Worm (Caenorhabditis elegans): ENCODE measurements around the gene clec-247.

Gene clec-247

ce11 chrV:18253494-18253893, 29.2 kb upstream of the clec-247 start, which contains the start of gene R10E8.2:
R10E8.2 (plus strand) TSS chrV:18253794.
- TF ChIP-seq nhr-41 (GFP tag; IDR thresholded peaks at IDR 0.05) (no peak), unc-39 (tag; optimal IDR thresholded peaks at IDR 0.05) (no peak), pqm-1 (tag; optimal IDR thresholded peaks at IDR 0.05) (no peak), F10B5.3 (tag; optimal IDR thresholded peaks at IDR 0.05) (no peak), tag-97 (GFP tag; IDR thresholded peaks at IDR 0.05) (no peak), lin-1 (GFP tag; IDR thresholded peaks at IDR 0.05) (no peak), pha-4 (GFP tag; IDR thresholded peaks at IDR 0.05) (no peak), pha-4 (tag; optimal IDR thresholded peaks at IDR 0.05) (no peak), madf-5 (GFP tag; IDR thresholded peaks at IDR 0.05) (no peak), madf-9 (GFP tag; conservative IDR thresholded peaks at IDR 0.05) (no peak), mep-1 (tag; optimal IDR thresholded peaks at IDR 0.05) (no peak), R02D3.7 (tag; optimal IDR thresholded peaks at IDR 0.05) (no peak), hmg-1.1 (GFP tag; IDR thresholded peaks at IDR 0.05) (no peak), nhr-10 (tag; optimal IDR thresholded peaks at IDR 0.05) (no peak), lin-29 (GFP tag; IDR thresholded peaks at IDR 0.05) (no peak), ceh-20 (GFP tag; IDR thresholded peaks at IDR 0.05) (no peak), snpc-4 (tag; optimal IDR thresholded peaks at IDR 0.05) (no peak)

- TF ChIP-seq ceh-20 (GFP tag; IDR thresholded peaks at IDR 0.05) (no peak), nhr-102 (tag; optimal IDR thresholded peaks at IDR 0.05) (no peak), mes-2 (tag; optimal IDR thresholded peaks at IDR 0.05; ENCODE audit: poor library complexity, severe bottlenecking) (no peak), daf-16 (GFP tag; optimal IDR thresholded peaks at IDR 0.05) (no peak), daf-16 (tag; optimal IDR thresholded peaks at IDR 0.05) (no peak), Y75B8A.6 (GFP tag; IDR thresholded peaks at IDR 0.05) (no peak), lin-38 (GFP tag; IDR thresholded peaks at IDR 0.05) (no peak), aha-1 (tag) (no peak), snpc-1.2 (GFP tag; IDR thresholded peaks at IDR 0.05) (no peak), egl-27 (tag; optimal IDR thresholded peaks at IDR 0.05) (no peak)
These were observed 28.2 kb upstream of the clec-247 start, which contains the start of gene R10E8.5 for ce11 chrV:18254483-18254882. R10E8.5 (plus strand) TSS chrV:18254783.

- no peak for TF ChIP-seq lir-3 (tag; optimal IDR thresholded peaks at IDR 0.05)
- TF ChIP-seq aha-1 (tag) = peak; percentile 91
These were observed 17.2 kb upstream of the clec-247 start for ce11 chrV:18265514-18265913.

- TF ChIP-seq dmd-8 (GFP tag; IDR thresholded peaks at IDR 0.05) (no peak), lsy-2 (tag; optimal IDR thresholded peaks at IDR 0.05) (no peak), cey-2 (tag; optimal IDR thresholded peaks at IDR 0.05; ENCODE audit: borderline replicate concordance, insufficient read depth) (no peak), F49E8.2 (tag; optimal IDR thresholded peaks at IDR 0.05; ENCODE audit: borderline replicate concordance) (no peak), gei-8 (GFP tag; optimal IDR thresholded peaks at IDR 0.05) (no peak), mdl-1 (tag; optimal IDR thresholded peaks at IDR 0.05) (no peak), daf-16 (GFP tag; optimal IDR thresholded peaks at IDR 0.05) (no peak), daf-16 (tag; optimal IDR thresholded peaks at IDR 0.05) (peak; percentile 33), aha-1 (tag) (peak; percentile 79), daf-8 (GFP tag; IDR thresholded peaks at IDR 0.05) (no peak), dmd-6 (GFP tag; IDR thresholded peaks at IDR 0.05) (peak; percentile 45), php-3 (GFP tag; IDR thresholded peaks at IDR 0.05) (peak; percentile 93), lir-3 (tag; optimal IDR thresholded peaks at IDR 0.05) (no peak), dve-1 (tag; optimal IDR thresholded peaks at IDR 0.05; ENCODE audit: insufficient read depth) (peak; percentile 57), aly-2 (tag; optimal IDR thresholded peaks at IDR 0.05) (no peak), pqm-1 (tag; optimal IDR thresholded peaks at IDR 0.05) (no peak), lim-7 (GFP tag; IDR thresholded peaks at IDR 0.05) (no peak), skn-1 (tag; optimal IDR thresholded peaks at IDR 0.05) (no peak), zip-2 (tag; optimal IDR thresholded peaks at IDR 0.05) (no peak), mep-1 (tag; optimal IDR thresholded peaks at IDR 0.05) (no peak), nhr-102 (tag; optimal IDR thresholded peaks at IDR 0.05) (no peak), hlh-11 (tag; optimal IDR thresholded peaks at IDR 0.05) (peak; percentile 63), ceh-82 (tag; optimal IDR thresholded peaks at IDR 0.05) (no peak), snpc-1.2 (GFP tag; IDR thresholded peaks at IDR 0.05) (no peak), attf-4 (tag; optimal IDR thresholded peaks at IDR 0.05) (no peak), nhr-11 (tag; optimal IDR thresholded peaks at IDR 0.05) (no peak), nhr-48 (tag; optimal IDR thresholded peaks at IDR 0.05) (no peak), Y75B8A.6 (GFP tag; IDR thresholded peaks at IDR 0.05) (no peak), ctbp-1 (GFP tag; IDR thresholded peaks at IDR 0.05) (no peak)
These were observed 16.5 kb upstream of the clec-247 start, which contains the start of gene R10E8.6 for ce11 chrV:18266238-18266637. R10E8.6 (minus strand) TSS chrV:18266391.
